Worm (Caenorhabditis elegans): ENCODE data around the gene acox-3.

Gene acox-3

ce11 chrIV:6279392-6279791 lies 31.1 kb upstream of the acox-3 start, which contains the start of gene sams-5:
Gene sams-5 (minus strand): TSS chrIV:6279522.
- TF ChIP-seq ceh-39 (tag; optimal IDR thresholded peaks at IDR 0.05) (no peak), nhr-76 (tag; optimal IDR thresholded peaks at IDR 0.05) (no peak), drap-1 (GFP tag; optimal IDR thresholded peaks at IDR 0.05) (no peak), tbx-8 (GFP tag; optimal IDR thresholded peaks at IDR 0.05) (no peak), sem-2 (GFP tag; optimal IDR thresholded peaks at IDR 0.05) (no peak), hlh-1 (tag; optimal IDR thresholded peaks at IDR 0.05) (no peak), lsy-2 (tag; optimal IDR thresholded peaks at IDR 0.05) (no peak), ceh-83 (GFP tag; optimal IDR thresholded peaks at IDR 0.05) (no peak), snpc-4 (tag; optimal IDR thresholded peaks at IDR 0.05) (no peak)

DNA sequence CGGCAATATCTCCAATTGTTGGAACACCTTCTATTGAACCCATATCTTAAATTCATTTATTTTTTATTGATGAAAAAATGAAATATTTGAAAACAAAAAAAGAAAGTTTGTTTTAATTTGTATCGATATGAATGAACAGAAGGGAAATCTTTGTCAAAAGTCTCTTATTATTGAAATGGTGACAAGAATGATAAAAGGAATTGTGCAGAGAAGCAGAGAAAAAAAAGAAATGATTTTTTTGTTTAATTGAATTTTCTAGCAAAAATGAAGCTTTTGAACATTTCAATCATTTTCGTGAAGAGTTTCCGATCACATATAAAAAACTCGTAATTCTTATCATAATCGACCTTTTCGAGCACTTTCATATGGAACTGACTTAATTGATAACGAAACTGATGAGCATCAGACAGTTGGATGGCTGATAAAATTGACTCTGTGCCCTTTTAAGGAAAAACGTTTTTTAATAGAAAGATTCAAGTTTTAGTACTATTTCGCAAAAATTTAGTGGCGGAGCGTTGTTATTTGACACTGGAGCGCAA lies 27.4 kb upstream of the acox-3 start, which contains the start of the genes aat-4 and T13A10.1:
TSS of gene aat-4 (minus strand) at position 51 of the 539 bp plus-strand sequence.
TSS of gene T13A10.1 (plus strand) at position 411 of the 539 bp plus-strand sequence.
- TF ChIP-seq nhr-2 (tag; optimal IDR thresholded peaks at IDR 0.05) (no peak), lin-13 (tag; optimal IDR thresholded peaks at IDR 0.05) (no peak), ceh-43 (GFP tag; optimal IDR thresholded peaks at IDR 0.05) (no peak), mls-2 (tag; optimal IDR thresholded peaks at IDR 0.05) (no peak), zip-8 (tag; optimal IDR thresholded peaks at IDR 0.05) (no peak), M03D4.4 (tag; optimal IDR thresholded peaks at IDR 0.05) (no peak), pha-4 (tag; optimal IDR thresholded peaks at IDR 0.05) (no peak), nhr-28 (tag; optimal IDR thresholded peaks at IDR 0.05) (no peak), ham-2 (GFP tag; optimal IDR thresholded peaks at IDR 0.05) (no peak), lsy-2 (tag; optimal IDR thresholded peaks at IDR 0.05) (no peak)

ce11 chrIV:6271923-6272322 lies 23.6 kb upstream of the acox-3 start, which contains the start of gene srv-31:
Gene srv-31 (minus strand): TSS chrIV:6272023.
- TF ChIP-seq blmp-1 (tag; optimal IDR thresholded peaks at IDR 0.05), result no peak
- no peak for TF ChIP-seq nhr-12 (tag; optimal IDR thresholded peaks at IDR 0.05)
- no peak for TF ChIP-seq nhr-237 (tag; optimal IDR thresholded peaks at IDR 0.05)
- no peak for TF ChIP-seq cnd-1 (tag; optimal IDR thresholded peaks at IDR 0.05)
- TF ChIP-seq M03D4.4 (tag; optimal IDR thresholded peaks at IDR 0.05), result no peak
- TF ChIP-seq mep-1 (tag; optimal IDR thresholded peaks at IDR 0.05), result no peak
- TF ChIP-seq sptf-1 (tag; optimal IDR thresholded peaks at IDR 0.05), result no peak
- TF ChIP-seq zip-8 (tag; optimal IDR thresholded peaks at IDR 0.05), result no peak
- no peak for TF ChIP-seq ztf-11 (tag; optimal IDR thresholded peaks at IDR 0.05)
- no peak for TF ChIP-seq unc-62 (GFP tag; optimal IDR thresholded peaks at IDR 0.05)
- no peak for TF ChIP-seq snpc-4 (tag; optimal IDR thresholded peaks at IDR 0.05)
- no peak for TF ChIP-seq nhr-2 (tag; optimal IDR thresholded peaks at IDR 0.05)
- TF ChIP-seq ceh-43 (GFP tag; optimal IDR thresholded peaks at IDR 0.05), result no peak
- no peak for TF ChIP-seq nhr-76 (tag; optimal IDR thresholded peaks at IDR 0.05)
- TF ChIP-seq mls-2 (tag; optimal IDR thresholded peaks at IDR 0.05), result no peak
- TF ChIP-seq flh-1 (GFP tag; optimal IDR thresholded peaks at IDR 0.05), result no peak

ce11 chrIV:6269346-6269745 lies 21.1 kb upstream of the acox-3 start, which contains the start of gene srv-30:
Gene srv-30 (minus strand): TSS chrIV:6269446.
- TF ChIP-seq ham-2 (GFP tag; optimal IDR thresholded peaks at IDR 0.05) (no peak), elt-1 (tag; optimal IDR thresholded peaks at IDR 0.05; ENCODE audit: borderline replicate concordance, insufficient read depth) (no peak), lin-32 (GFP tag; optimal IDR thresholded peaks at IDR 0.05) (no peak), sptf-1 (tag; optimal IDR thresholded peaks at IDR 0.05) (no peak), ceh-39 (tag; optimal IDR thresholded peaks at IDR 0.05) (no peak), sem-2 (GFP tag; optimal IDR thresholded peaks at IDR 0.05) (no peak)

DNA sequence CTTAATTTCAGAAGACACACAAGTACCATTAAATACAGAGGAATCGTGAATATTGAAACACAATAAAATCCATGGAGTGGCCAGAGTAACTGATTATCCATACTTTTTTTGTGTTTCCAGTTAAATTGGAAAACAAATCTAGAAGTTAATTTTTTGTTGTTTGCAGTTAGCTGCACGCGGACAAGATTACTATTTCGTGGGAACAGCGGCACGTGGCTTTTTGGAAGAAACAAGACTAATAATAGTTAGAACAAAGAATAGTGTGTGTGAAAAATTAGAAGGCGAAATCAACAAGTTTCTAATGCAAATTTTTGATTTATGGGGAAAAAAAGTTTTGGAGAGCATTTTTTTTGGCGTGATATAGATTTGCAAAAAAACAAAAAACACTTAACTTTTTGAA lies 18.2 kb upstream of the acox-3 start, which contains the start of gene srv-29:
TSS of gene srv-29 (minus strand) at position 101 of the 400 bp plus-strand sequence.
- TF ChIP-seq elt-1 (tag; optimal IDR thresholded peaks at IDR 0.05; ENCODE audit: borderline replicate concordance, insufficient read depth) (no peak), nhr-28 (tag; optimal IDR thresholded peaks at IDR 0.05) (no peak), ceh-39 (tag; optimal IDR thresholded peaks at IDR 0.05) (no peak), ham-2 (GFP tag; optimal IDR thresholded peaks at IDR 0.05) (no peak), mep-1 (tag; optimal IDR thresholded peaks at IDR 0.05) (no peak), M03D4.4 (tag; optimal IDR thresholded peaks at IDR 0.05) (no peak), mls-2 (tag; optimal IDR thresholded peaks at IDR 0.05) (no peak), unc-62 (GFP tag; optimal IDR thresholded peaks at IDR 0.05) (no peak), nhr-237 (tag; optimal IDR thresholded peaks at IDR 0.05) (no peak)
